Fruit fly (Drosophila melanogaster) whole organism, prepupa: ENCODE data around the gene ome.

ENCODE experiments used
- CG10631 ChIP-seq: fragments of 200-800 bp; sonication (Bioruptor generic); optimal IDR thresholded peaks from 2 replicates; lab custom pipeline; 2016; ENCODE audit warnings: missing biosample characterization, missing genetic modification characterization
- CG10669 ChIP-seq: fragments of 200-800 bp; sonication (Bioruptor generic); optimal IDR thresholded peaks from 3 replicates; lab custom pipeline; 2018; ENCODE audit warnings: missing biosample characterization, mild to moderate bottlenecking, missing genetic modification characterization, moderate library complexity
- CG15336 ChIP-seq: fragments of 200-800 bp; sonication (Bioruptor generic); IDR thresholded peaks from 2 replicates; pipeline ENCODE4 v1.3.6; 2022; ENCODE audit warnings: missing biosample characterization, missing genetic modification characterization
- CG1621 ChIP-seq: fragments of 200-800 bp; sonication (Bioruptor generic); optimal IDR thresholded peaks from 3 replicates; lab custom pipeline; 2018; ENCODE audit warnings: missing biosample characterization, mild to moderate bottlenecking, missing genetic modification characterization
- CG4318 ChIP-seq: fragments of 200-800 bp; sonication (Bioruptor generic); optimal IDR thresholded peaks from 3 replicates; lab custom pipeline; 2017; ENCODE audit warnings: missing biosample characterization, mild to moderate bottlenecking, missing genetic modification characterization
- CG7368 ChIP-seq: fragments of 200-800 bp; sonication (Bioruptor generic); optimal IDR thresholded peaks from 3 replicates; lab custom pipeline; 2016; ENCODE audit warnings: missing biosample characterization, missing genetic modification characterization
- Eip93F ChIP-seq: fragments of 200-800 bp; sonication (Bioruptor generic); optimal IDR thresholded peaks from 2 replicates; lab custom pipeline; 2016; ENCODE audit warnings: missing biosample characterization, mild to moderate bottlenecking, missing genetic modification characterization
- Met ChIP-seq: fragments of 200-800 bp; sonication (Bioruptor generic); optimal IDR thresholded peaks from 3 replicates; lab custom pipeline; 2016; ENCODE audit warnings: missing biosample characterization, missing genetic modification characterization
- Sox14 ChIP-seq: fragments of 200-800 bp; sonication (Bioruptor generic); optimal IDR thresholded peaks from 3 replicates; lab custom pipeline; 2016; ENCODE audit warnings: missing biosample characterization, missing genetic modification characterization
- fd85E ChIP-seq: fragments of 200-800 bp; sonication (Bioruptor generic); optimal IDR thresholded peaks from 3 replicates; lab custom pipeline; 2016; ENCODE audit warnings: missing biosample characterization, missing genetic modification characterization
- salr ChIP-seq, 2 experiments: fragments of 200-800 bp; sonication (Bioruptor generic); optimal IDR thresholded peaks; 3 replicates each; lab custom pipeline; 2016 to 2018; ENCODE audit warnings: missing biosample characterization in 2 of 2, missing genetic modification characterization in 2 of 2, mild to moderate bottlenecking in 1 of 2
- ss ChIP-seq, 2 experiments: fragments of 200-800 bp; sonication (Bioruptor generic); optimal IDR thresholded peaks; 2 replicates in 1 of 2; 3 replicates in 1 of 2; lab custom pipeline; 2017 to 2018; ENCODE audit warnings: mild to moderate bottlenecking in 2 of 2, missing biosample characterization in 2 of 2, missing genetic modification characterization in 2 of 2, moderate library complexity in 1 of 2
- topi ChIP-seq: fragments of 200-800 bp; sonication (Bioruptor generic); optimal IDR thresholded peaks from 3 replicates; lab custom pipeline; 2016; ENCODE audit warnings: missing biosample characterization, missing genetic modification characterization
- vri ChIP-seq: fragments of 200-800 bp; sonication (Bioruptor generic); optimal IDR thresholded peaks from 3 replicates; lab custom pipeline; 2016; ENCODE audit warnings: missing biosample characterization, mild to moderate bottlenecking, missing genetic modification characterization

dm6 chr3L:14705164-14705563 is 32.5 kb downstream of the ome start, which contains the start of gene CG13476:
- TF ChIP-seq fd85E = no peak
- no peak for TF ChIP-seq salr (GFP tag; optimal IDR thresholded peaks at IDR 0.05; lab: Kevin White, UChicago)
- TF ChIP-seq CG10631 (GFP tag; lab: Kevin White, UChicago) = no peak
- no peak for TF ChIP-seq CG7368 (GFP tag; lab: Kevin White, UChicago)
- TF ChIP-seq topi (GFP tag; lab: Kevin White, UChicago) = no peak
- no peak for TF ChIP-seq CG10669 (GFP tag; lab: Kevin White, UChicago)
- TF ChIP-seq CG15336 (GFP tag; lab: Robert Waterston, UW) = no peak
- TF ChIP-seq ss (GFP tag; optimal IDR thresholded peaks at IDR 0.05; lab: Kevin White, UChicago) = no peak
- TF ChIP-seq Eip93F (GFP tag; lab: Kevin White, UChicago) = no peak
- TF ChIP-seq Sox14 (GFP tag; lab: Kevin White, UChicago) = no peak
- no peak for TF ChIP-seq CG1621 (tag; lab: Kevin White, UChicago)
- TF ChIP-seq Met (GFP tag; lab: Kevin White, UChicago) = no peak
- TF ChIP-seq CG4318 (GFP tag; lab: Kevin White, UChicago) = no peak
- TF ChIP-seq vri (GFP tag; lab: Kevin White, UChicago) = no peak
